Fruit fly (Drosophila melanogaster): ENCODE data around the gene Rtel1.

Gene Rtel1

DNA sequence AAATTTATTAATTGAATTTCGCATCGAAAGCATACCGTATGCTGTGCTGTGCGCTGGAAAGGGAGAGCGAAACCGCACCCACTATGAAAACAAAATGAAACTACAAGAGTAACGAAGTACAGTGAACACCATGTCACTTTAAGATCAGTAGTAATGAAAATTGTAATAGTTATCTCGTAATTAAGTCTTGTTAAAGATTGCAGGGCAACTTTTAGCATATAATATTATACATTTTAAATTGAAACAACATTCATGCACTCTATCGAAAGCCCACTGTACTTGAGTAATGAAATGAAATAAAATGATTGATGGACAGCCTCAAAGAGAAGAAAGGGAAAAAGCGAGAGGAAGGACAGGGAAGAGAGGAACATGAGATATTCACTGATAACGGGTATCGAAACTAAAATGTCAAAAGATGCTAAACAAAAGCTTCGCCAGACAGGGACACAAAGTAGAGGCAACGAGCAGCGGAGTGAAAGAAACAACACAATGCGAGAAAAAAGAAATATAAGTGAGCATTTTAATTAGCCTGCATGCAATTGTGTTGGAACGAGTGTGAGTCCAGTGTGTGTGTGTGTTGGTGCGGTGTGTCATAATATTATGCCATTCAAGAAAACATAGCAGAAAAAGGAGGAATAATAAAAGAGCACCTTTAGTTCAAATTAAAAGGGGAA lies 12.1 kb upstream of the Rtel1 start (continued):
- peak; percentile 50 for TF ChIP-seq Nf-YB (GFP tag; optimal IDR thresholded peaks at IDR 0.05)
- TF ChIP-seq Six4 (GFP tag; optimal IDR thresholded peaks at IDR 0.05), result no peak
- TF ChIP-seq D (optimal IDR thresholded peaks at IDR 0.05), result no peak
- TF ChIP-seq D (GFP tag; optimal IDR thresholded peaks at IDR 0.05), result peak; percentile 47
- TF ChIP-seq CG30020 (tag; optimal IDR thresholded peaks at IDR 0.05), result peak; percentile 10
- peak; percentile 83 for TF ChIP-seq CG17361 (GFP tag; IDR thresholded peaks at IDR 0.05)
- peak; percentile 21 for TF ChIP-seq slp2 (GFP tag; optimal IDR thresholded peaks at IDR 0.05)
- peak; percentile 33 for TF ChIP-seq kay (GFP tag; optimal IDR thresholded peaks at IDR 0.05)
- TF ChIP-seq Rx (GFP tag; IDR thresholded peaks at IDR 0.05), result peak; percentile 53; the same call in 1 of the 2 replicates
- no peak for TF ChIP-seq prd (optimal IDR thresholded peaks at IDR 0.05)
- TF ChIP-seq prd (GFP tag; IDR thresholded peaks at IDR 0.05), result peak; percentile 83
- TF ChIP-seq CG6791 (GFP tag; IDR thresholded peaks at IDR 0.05; ENCODE audit: partially characterized antibody), result no peak
- peak; percentile 15 for TF ChIP-seq Bdp1 (GFP tag; optimal IDR thresholded peaks at IDR 0.05)
- peak; percentile 88 for TF ChIP-seq gem (tag; optimal IDR thresholded peaks at IDR 0.05)
- no peak for TF ChIP-seq mirr (GFP tag; optimal IDR thresholded peaks at IDR 0.05)
- peak; percentile 22 to 84 for TF ChIP-seq Hr51 (GFP tag; optimal IDR thresholded peaks at IDR 0.05)
- TF ChIP-seq en (GFP tag; optimal IDR thresholded peaks at IDR 0.05), result peak; percentile 16
- TF ChIP-seq TFAM (GFP tag; optimal IDR thresholded peaks at IDR 0.05), result no peak
- peak; percentile 33 for TF ChIP-seq ERR (GFP tag; optimal IDR thresholded peaks at IDR 0.05)
- TF ChIP-seq trem (tag; optimal IDR thresholded peaks at IDR 0.05), result peak; percentile 2
- no peak for TF ChIP-seq Doc2 (GFP tag; IDR thresholded peaks at IDR 0.05)
- TF ChIP-seq corto (GFP tag; optimal IDR thresholded peaks at IDR 0.05), result peak; percentile 51
- peak; percentile 47 for TF ChIP-seq maf-S (GFP tag; optimal IDR thresholded peaks at IDR 0.05)
- TF ChIP-seq E2f2 (GFP tag; IDR thresholded peaks at IDR 0.05), result peak; percentile 51; the same call in 1 of the 2 replicates
- TF ChIP-seq toy (GFP tag; IDR thresholded peaks at IDR 0.05), result peak; percentile 37; the same call in 1 of the 2 replicates
- TF ChIP-seq CG3995 (GFP tag; optimal IDR thresholded peaks at IDR 0.05), result peak; percentile 8
- TF ChIP-seq CG9797 (GFP tag; optimal IDR thresholded peaks at IDR 0.05), result no peak
- TF ChIP-seq Trl (optimal IDR thresholded peaks at IDR 0.05), result no peak
- peak; percentile 49 for TF ChIP-seq Trl (GFP tag; optimal IDR thresholded peaks at IDR 0.05)
- no peak for TF ChIP-seq usp (GFP tag; optimal IDR thresholded peaks at IDR 0.05)
- TF ChIP-seq CG12155 (GFP tag; optimal IDR thresholded peaks at IDR 0.05), result peak; percentile 69
- TF ChIP-seq Ets65A (GFP tag), result no peak
- TF ChIP-seq nerfin-1 (tag; optimal IDR thresholded peaks at IDR 0.05), result peak; percentile 42
- peak; percentile 74 for TF ChIP-seq Fer3 (tag; optimal IDR thresholded peaks at IDR 0.05)
- peak; percentile 86 for TF ChIP-seq CG12769 (tag; optimal IDR thresholded peaks at IDR 0.05)
- no peak for TF ChIP-seq her (GFP tag; optimal IDR thresholded peaks at IDR 0.05)
- no peak for TF ChIP-seq CG9876 (GFP tag; optimal IDR thresholded peaks at IDR 0.05)
- TF ChIP-seq row (GFP tag; IDR thresholded peaks at IDR 0.05), result peak; percentile 82
- TF ChIP-seq Ptx1 (GFP tag; IDR thresholded peaks at IDR 0.05), result peak; percentile 81
- TF ChIP-seq dan (GFP tag; IDR thresholded peaks at IDR 0.05), result 0 out of 2 replicates have a peak, but pooled peaks have one; percentile 30
- no peak for TF ChIP-seq hth (optimal IDR thresholded peaks at IDR 0.05)
- TF ChIP-seq CG12744 (GFP tag; optimal IDR thresholded peaks at IDR 0.05), result peak; percentile 33
- peak; percentile 44 for TF ChIP-seq CG16863 (GFP tag; optimal IDR thresholded peaks at IDR 0.05)
- no peak for TF ChIP-seq CG8944 (GFP tag; optimal IDR thresholded peaks at IDR 0.05)
- TF ChIP-seq nau (GFP tag; optimal IDR thresholded peaks at IDR 0.05), result peak; percentile 31
- TF ChIP-seq emc (GFP tag; optimal IDR thresholded peaks at IDR 0.05), result no peak
- peak; percentile 89 for TF ChIP-seq Drgx (GFP tag; IDR thresholded peaks at IDR 0.05)
- no peak for TF ChIP-seq Nf-YA (GFP tag; IDR thresholded peaks at IDR 0.05)
- peak; percentile 80 for TF ChIP-seq lbe (GFP tag; optimal IDR thresholded peaks at IDR 0.05)
- TF ChIP-seq Sin3A (optimal IDR thresholded peaks at IDR 0.05), result no peak
- no peak for TF ChIP-seq hkb (optimal IDR thresholded peaks at IDR 0.05)
- TF ChIP-seq hkb (GFP tag; IDR thresholded peaks at IDR 0.05), result peak; percentile 76
- peak; percentile 67 for TF ChIP-seq Blimp-1 (GFP tag; optimal IDR thresholded peaks at IDR 0.05)

All from whole organism, embryonic.